Worm (Caenorhabditis elegans): ENCODE results near the gene ftt-2.
A peak's percentile ranks its signal among the peaks of the same experiment; 100 is the strongest.

Gene ftt-2

DNA sequence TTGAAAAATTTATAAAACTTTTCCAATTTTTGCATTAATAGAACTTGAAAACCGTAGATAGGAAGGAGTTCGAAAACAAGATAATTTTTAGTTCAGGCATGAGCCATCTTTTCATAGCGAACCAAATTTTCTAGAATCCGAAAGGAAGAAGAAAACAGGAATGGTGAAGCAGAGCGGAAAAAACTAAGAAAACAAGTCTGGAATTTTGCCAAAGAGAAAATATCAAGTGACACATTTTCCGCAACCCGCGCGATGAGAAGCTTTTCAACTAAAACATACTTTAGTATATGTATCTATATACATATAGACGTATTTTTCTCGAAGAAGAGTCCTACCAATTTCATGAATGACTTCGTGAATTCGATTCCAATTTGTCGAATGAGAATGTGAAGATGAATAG lies 36.3 kb upstream of the ftt-2 start:
- TF ChIP-seq gmeb-1 (tag; optimal IDR thresholded peaks at IDR 0.05) (no peak), sma-9 (GFP tag; optimal IDR thresholded peaks at IDR 0.05) (no peak), sma-9 (tag; optimal IDR thresholded peaks at IDR 0.05) (no peak), peb-1 (tag; optimal IDR thresholded peaks at IDR 0.05) (no peak), nhr-6 (tag; optimal IDR thresholded peaks at IDR 0.05) (no peak), mab-5 (tag; optimal IDR thresholded peaks at IDR 0.05) (no peak), lsy-2 (tag; optimal IDR thresholded peaks at IDR 0.05) (no peak), unc-62 (GFP tag; optimal IDR thresholded peaks at IDR 0.05) (no peak)

DNA sequence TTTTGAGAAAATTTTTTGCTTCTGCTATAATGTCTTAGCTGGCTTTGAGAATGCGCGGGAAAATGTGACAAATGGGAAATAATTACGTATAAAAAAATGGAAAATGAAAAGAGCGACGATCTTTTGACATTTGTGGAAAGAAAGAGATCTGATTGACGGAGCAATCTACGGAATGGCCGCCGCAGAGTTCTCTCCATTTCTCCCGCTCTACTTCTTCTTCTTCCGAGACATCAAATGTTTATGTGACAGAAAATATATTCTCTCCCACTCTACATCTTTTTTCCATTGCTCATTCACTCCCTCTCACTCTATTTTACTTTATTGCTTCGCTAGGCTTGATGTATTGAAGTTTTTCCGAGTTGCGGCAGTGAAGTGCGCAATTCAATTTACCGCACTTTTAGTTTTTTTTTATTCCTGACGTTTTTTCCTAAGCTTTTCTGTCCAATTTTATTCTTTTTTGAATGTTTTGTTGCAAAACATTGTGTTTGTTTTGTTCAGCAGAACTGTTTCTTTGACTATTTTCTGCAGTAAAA lies 35.3 kb upstream of the ftt-2 start:
- TF ChIP-seq nhr-23 (tag; optimal IDR thresholded peaks at IDR 0.05) (no peak), snpc-4 (tag; optimal IDR thresholded peaks at IDR 0.05) (no peak), ztf-4 (tag; optimal IDR thresholded peaks at IDR 0.05) (no peak), nhr-237 (tag; optimal IDR thresholded peaks at IDR 0.05) (no peak), lin-13 (GFP tag; optimal IDR thresholded peaks at IDR 0.05) (no peak), Y55F3AM.14 (GFP tag; optimal IDR thresholded peaks at IDR 0.05) (no peak), C34F6.9 (tag; optimal IDR thresholded peaks at IDR 0.05) (peak; percentile 48), elt-3 (tag; optimal IDR thresholded peaks at IDR 0.05) (no peak), nhr-21 (tag; optimal IDR thresholded peaks at IDR 0.05) (no peak), blmp-1 (tag; optimal IDR thresholded peaks at IDR 0.05; ENCODE audit: insufficient read depth) (no peak), nhr-10 (tag; optimal IDR thresholded peaks at IDR 0.05) (no peak), mbf-1 (tag; optimal IDR thresholded peaks at IDR 0.05) (no peak), skn-1 (tag; optimal IDR thresholded peaks at IDR 0.05) (no peak), gmeb-1 (tag; optimal IDR thresholded peaks at IDR 0.05) (no peak), peb-1 (tag; optimal IDR thresholded peaks at IDR 0.05) (no peak), unc-39 (tag; optimal IDR thresholded peaks at IDR 0.05) (no peak), ztf-11 (tag; optimal IDR thresholded peaks at IDR 0.05) (no peak), sem-4 (tag; optimal IDR thresholded peaks at IDR 0.05) (no peak), nhr-6 (tag; optimal IDR thresholded peaks at IDR 0.05) (no peak), mdl-1 (tag; optimal IDR thresholded peaks at IDR 0.05) (no peak), sma-3 (GFP tag; optimal IDR thresholded peaks at IDR 0.05) (no peak), F13H6.1 (tag; optimal IDR thresholded peaks at IDR 0.05) (no peak), nhr-129 (tag; optimal IDR thresholded peaks at IDR 0.05) (peak; percentile 24), lsy-2 (tag; optimal IDR thresholded peaks at IDR 0.05) (no peak), ZK546.5 (tag; optimal IDR thresholded peaks at IDR 0.05) (no peak), ama-1 (optimal IDR thresholded peaks at IDR 0.05) (no peak), elt-1 (tag; optimal IDR thresholded peaks at IDR 0.05) (no peak), R02D3.7 (tag; optimal IDR thresholded peaks at IDR 0.05) (no peak), sma-9 (GFP tag; optimal IDR thresholded peaks at IDR 0.05) (peak; percentile 14), sma-9 (tag; optimal IDR thresholded peaks at IDR 0.05) (no peak), zag-1 (tag; optimal IDR thresholded peaks at IDR 0.05) (peak; percentile 60), nhr-77 (tag; optimal IDR thresholded peaks at IDR 0.05) (no peak), ceh-16 (tag; optimal IDR thresholded peaks at IDR 0.05) (no peak), nhr-25 (tag; optimal IDR thresholded peaks at IDR 0.05) (no peak), unc-55 (GFP tag; optimal IDR thresholded peaks at IDR 0.05) (peak; percentile 58), unc-62 (GFP tag; optimal IDR thresholded peaks at IDR 0.05) (no peak), aly-2 (tag; optimal IDR thresholded peaks at IDR 0.05) (no peak), egl-27 (tag; optimal IDR thresholded peaks at IDR 0.05) (peak; percentile 16)

DNA sequence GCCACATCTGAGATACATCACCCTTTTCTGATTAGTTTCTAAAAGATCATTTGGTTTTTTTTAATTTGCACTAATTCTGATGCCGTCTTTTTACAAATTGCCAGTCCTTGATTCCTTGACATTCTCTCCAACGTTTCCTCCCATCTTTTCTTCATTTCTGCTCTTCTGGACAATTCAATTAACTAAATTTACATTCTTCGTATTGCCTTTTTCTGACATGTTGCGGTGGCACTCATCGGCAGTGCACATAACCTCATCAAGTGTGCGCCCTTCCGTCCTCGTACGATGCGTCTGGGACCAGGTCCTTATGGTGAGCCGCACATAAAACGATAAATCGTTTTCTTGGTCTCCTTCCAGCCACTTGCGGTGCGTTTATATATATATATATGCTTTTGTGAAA lies 33.8 kb upstream of the ftt-2 start:
- TF ChIP-seq mbf-1 (tag; optimal IDR thresholded peaks at IDR 0.05) (no peak), dmd-4 (tag; optimal IDR thresholded peaks at IDR 0.05) (no peak), lin-13 (GFP tag; optimal IDR thresholded peaks at IDR 0.05) (no peak), Y55F3AM.14 (GFP tag; optimal IDR thresholded peaks at IDR 0.05) (no peak), lsy-2 (tag; optimal IDR thresholded peaks at IDR 0.05) (no peak), nhr-237 (tag; optimal IDR thresholded peaks at IDR 0.05) (no peak)

DNA sequence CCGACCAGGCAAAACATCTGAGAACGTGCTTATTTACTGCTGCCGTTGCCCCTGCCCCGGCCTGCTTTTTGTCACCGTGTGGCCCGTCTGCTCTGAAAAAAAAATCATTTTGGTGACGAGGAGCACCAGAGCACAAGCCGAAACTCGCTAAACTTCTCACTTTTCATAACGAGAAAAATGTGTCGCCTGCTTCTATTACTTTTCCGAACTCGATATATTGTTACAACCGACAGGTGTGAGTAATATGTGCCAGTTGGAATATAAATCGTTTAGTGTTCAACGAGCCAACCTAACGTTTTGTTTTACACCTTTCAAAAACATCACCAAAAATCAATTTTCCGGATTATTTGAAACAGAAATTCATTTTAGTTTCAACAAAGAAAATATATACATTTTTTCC lies 32.5 kb upstream of the ftt-2 start:
- no peak for TF ChIP-seq nhr-77 (tag; optimal IDR thresholded peaks at IDR 0.05)
- TF ChIP-seq C34F6.9 (tag; optimal IDR thresholded peaks at IDR 0.05) = no peak
- TF ChIP-seq elt-1 (tag; optimal IDR thresholded peaks at IDR 0.05) = no peak
- no peak for TF ChIP-seq unc-39 (tag; optimal IDR thresholded peaks at IDR 0.05)
- no peak for TF ChIP-seq ZK546.5 (tag; optimal IDR thresholded peaks at IDR 0.05)
- TF ChIP-seq snpc-4 (tag; optimal IDR thresholded peaks at IDR 0.05) = no peak
- TF ChIP-seq elt-3 (tag; optimal IDR thresholded peaks at IDR 0.05) = no peak
- TF ChIP-seq F13H6.1 (tag; optimal IDR thresholded peaks at IDR 0.05) = no peak
- TF ChIP-seq ztf-11 (tag; optimal IDR thresholded peaks at IDR 0.05) = no peak
- TF ChIP-seq skn-1 (tag; optimal IDR thresholded peaks at IDR 0.05) = no peak
- TF ChIP-seq zag-1 (tag; optimal IDR thresholded peaks at IDR 0.05) = no peak
